Worm (Caenorhabditis elegans): ENCODE data around the gene bli-5.
A peak's percentile ranks its signal among the peaks of the same experiment; 100 is the strongest.

bli-5 gene

ce11 chrIII:13411202-13411601 is 18.4 kb downstream of the bli-5 start:
- TF ChIP-seq ceh-44 (GFP tag; IDR thresholded peaks at IDR 0.05) = peak; percentile 41; the same call in 1 of the 2 replicates
- no peak for TF ChIP-seq nhr-237 (tag; optimal IDR thresholded peaks at IDR 0.05)
- TF ChIP-seq lim-7 (GFP tag; IDR thresholded peaks at IDR 0.05) = peak; percentile 81
- peak in 1 of 2 experiments; percentile 42 for TF ChIP-seq daf-16 (GFP tag; optimal IDR thresholded peaks at IDR 0.05)
- TF ChIP-seq daf-16 (tag; optimal IDR thresholded peaks at IDR 0.05) = no peak
- TF ChIP-seq vab-7 (GFP tag; IDR thresholded peaks at IDR 0.05) = peak; percentile 62; the same call in 1 of the 2 replicates
- TF ChIP-seq snpc-1.2 (GFP tag; IDR thresholded peaks at IDR 0.05) = 0 out of 2 replicates have a peak, but pooled peaks have one; percentile 33
- no peak for TF ChIP-seq nhr-102 (tag; optimal IDR thresholded peaks at IDR 0.05)
- TF ChIP-seq rbr-2 (tag; optimal IDR thresholded peaks at IDR 0.05) = no peak
- no peak for TF ChIP-seq lin-38 (GFP tag; IDR thresholded peaks at IDR 0.05)
- 0 out of 2 replicates have a peak, but pooled peaks have one; percentile 31 for TF ChIP-seq pha-4 (GFP tag; IDR thresholded peaks at IDR 0.05)
- TF ChIP-seq pha-4 (tag; optimal IDR thresholded peaks at IDR 0.05) = no peak
- TF ChIP-seq ztf-11 (tag; optimal IDR thresholded peaks at IDR 0.05) = no peak
- peak; percentile 40 for TF ChIP-seq mes-2 (tag; optimal IDR thresholded peaks at IDR 0.05; ENCODE audit: poor library complexity, severe bottlenecking)
- peak; percentile 3 for TF ChIP-seq zip-2 (tag; optimal IDR thresholded peaks at IDR 0.05)
- peak; percentile 7 for TF ChIP-seq nhr-48 (tag; optimal IDR thresholded peaks at IDR 0.05)
- TF ChIP-seq nhr-76 (tag; optimal IDR thresholded peaks at IDR 0.05) = no peak
- no peak for TF ChIP-seq lin-29 (GFP tag; IDR thresholded peaks at IDR 0.05)
- peak; percentile 9 for TF ChIP-seq spr-1 (tag; optimal IDR thresholded peaks at IDR 0.05)
- no peak for TF ChIP-seq nhr-25 (tag; optimal IDR thresholded peaks at IDR 0.05; ENCODE audit: borderline replicate concordance, insufficient read depth)
- peak; percentile 28 for TF ChIP-seq F49E8.2 (tag; optimal IDR thresholded peaks at IDR 0.05; ENCODE audit: borderline replicate concordance)
- TF ChIP-seq Y75B8A.6 (GFP tag; IDR thresholded peaks at IDR 0.05) = 0 out of 2 replicates have a peak, but pooled peaks have one; percentile 28
- 0 out of 2 replicates have a peak, but pooled peaks have one; percentile 30 for TF ChIP-seq T26A8.4 (GFP tag; IDR thresholded peaks at IDR 0.05)
- peak; percentile 28 for TF ChIP-seq spr-3 (GFP tag; optimal IDR thresholded peaks at IDR 0.05)
- TF ChIP-seq tra-1 (GFP tag; IDR thresholded peaks at IDR 0.05) = 0 out of 2 replicates have a peak, but pooled peaks have one; percentile 12
- peak; percentile 59; the same call in 1 of the 2 replicates for TF ChIP-seq F44E2.7 (GFP tag; IDR thresholded peaks at IDR 0.05)
- TF ChIP-seq ceh-62 (tag; optimal IDR thresholded peaks at IDR 0.05) = no peak
- TF ChIP-seq dmd-8 (GFP tag; IDR thresholded peaks at IDR 0.05) = peak; percentile 82
- no peak for TF ChIP-seq ama-1 (optimal IDR thresholded peaks at IDR 0.05)
- 0 out of 2 replicates have a peak, but pooled peaks have one; percentile 31 for TF ChIP-seq F26F4.8 (GFP tag; conservative IDR thresholded peaks at IDR 0.05)
- peak; percentile 24; the same call in 1 of the 2 replicates for TF ChIP-seq Y48G9A.11 (GFP tag; IDR thresholded peaks at IDR 0.05)
- TF ChIP-seq tag-97 (GFP tag; IDR thresholded peaks at IDR 0.05) = no peak
- peak; percentile 23 for TF ChIP-seq lin-13 (GFP tag; optimal IDR thresholded peaks at IDR 0.05)

- TF ChIP-seq Y105C5A.15 (GFP tag; IDR thresholded peaks at IDR 0.05) (no peak), pha-4 (GFP tag; IDR thresholded peaks at IDR 0.05) (0 out of 2 replicates have a peak, but pooled peaks have one; percentile 25), pha-4 (tag; optimal IDR thresholded peaks at IDR 0.05) (no peak)
Measured at ce11 chrIII:13409498-13409897, 20.1 kb downstream of the bli-5 start, which contains the start of gene myo-6. myo-6 (plus strand) TSS chrIII:13409798.

ce11 chrIII:13405504-13405903 is 24.1 kb downstream of the bli-5 start, which contains the start of gene nas-1:
nas-1 (plus strand) TSS chrIII:13405804.
- TF ChIP-seq unc-62 (GFP tag; optimal IDR thresholded peaks at IDR 0.05 in 1 of 2) (peak in 1 of 2 experiments; percentile 31), unc-62 (tag; optimal IDR thresholded peaks at IDR 0.05) (no peak), gei-8 (GFP tag; optimal IDR thresholded peaks at IDR 0.05) (no peak)

- TF ChIP-seq pqm-1 (tag; optimal IDR thresholded peaks at IDR 0.05) = no peak
- TF ChIP-seq daf-8 (GFP tag; IDR thresholded peaks at IDR 0.05) = no peak
Measured at ce11 chrIII:13404418-13404817, 25.1 kb downstream of the bli-5 start, which contains the start of gene ttr-52. ttr-52 (plus strand) TSS chrIII:13404718.

All from whole organism, L4 larva.